Worm (Caenorhabditis elegans): ENCODE data around the gene R06B10.7.

DNA sequence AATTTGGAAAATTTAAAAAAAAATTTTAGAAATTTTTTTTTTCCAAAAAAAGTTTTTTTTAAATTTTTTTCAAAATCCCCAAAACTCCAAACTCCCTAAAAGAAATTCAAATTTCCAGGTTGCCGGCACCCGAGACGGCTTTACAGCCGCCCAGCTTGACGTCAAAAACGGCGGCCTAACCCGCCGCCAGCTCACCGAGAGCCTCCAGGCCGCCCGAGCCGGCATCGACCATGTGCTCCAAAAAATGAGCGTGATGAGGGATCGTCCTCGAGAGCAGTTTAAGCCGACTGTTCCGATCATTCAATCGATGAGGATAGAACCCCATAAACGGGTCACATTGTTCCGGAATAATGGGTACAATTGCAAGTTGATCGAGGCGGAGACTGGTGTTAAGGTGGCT lies 42.6 kb upstream of the R06B10.7 start:
- no peak for TF ChIP-seq ref-1 (GFP tag; conservative IDR thresholded peaks at IDR 0.05)
- no peak for TF ChIP-seq klf-2 (GFP tag; conservative IDR thresholded peaks at IDR 0.05)
